Worm (Caenorhabditis elegans) whole organism, L4/young adult: ENCODE data around the gene Y44A6C.1.

ENCODE experiments used
- dao-5 ChIP-seq: sonication (generic microtip); optimal IDR thresholded peaks from 2 replicates; lab custom pipeline; 2016; ENCODE audit warnings: missing genotype, missing genetic modification characterization, moderate library complexity, missing compliant biosample characterization
- him-1 ChIP-seq: sonication (generic microtip); optimal IDR thresholded peaks from 2 replicates; lab custom pipeline; 2016; ENCODE audit warnings: missing genotype, missing genetic modification reagents, missing genetic modification characterization, missing compliant biosample characterization

DNA sequence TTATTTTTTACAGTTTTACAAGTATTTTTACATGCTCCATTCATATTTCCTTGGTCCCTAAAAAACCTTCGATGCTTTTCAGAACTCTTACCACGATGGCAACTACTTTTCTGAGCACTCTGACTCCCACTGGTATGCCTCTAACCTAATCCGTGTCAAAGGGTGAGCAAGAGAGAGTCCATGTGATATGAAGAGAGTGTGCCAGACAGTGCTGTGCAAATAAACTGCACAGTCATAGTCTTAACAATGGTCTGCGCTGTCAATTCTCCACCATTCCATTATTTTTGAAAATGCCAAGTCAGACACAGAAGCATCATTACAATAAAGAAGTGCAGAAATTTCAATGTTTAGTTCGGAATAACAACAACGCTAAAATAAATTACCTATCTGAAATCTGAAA, 31.6 kb downstream of the Y44A6C.1 start:
- TF ChIP-seq dao-5 (tag; lab: Kevin White, UChicago) (no peak), him-1 (no peak)
